Fruit fly (Drosophila melanogaster) whole organism, prepupa: Measurements from ENCODE around the gene Dci.

Experiments used
- Blimp-1 ChIP-seq: fragments of 200-800 bp; sonication (Bioruptor generic); optimal IDR thresholded peaks from 3 replicates; lab custom pipeline; 2017; ENCODE audit warnings: missing biosample characterization, missing genetic modification characterization, mild to moderate bottlenecking, moderate library complexity, missing genetic modification reagents
- CG10669 ChIP-seq: fragments of 200-800 bp; sonication (Bioruptor generic); optimal IDR thresholded peaks from 3 replicates; lab custom pipeline; 2018; ENCODE audit warnings: missing biosample characterization, mild to moderate bottlenecking, missing genetic modification characterization, moderate library complexity
- CG11762 ChIP-seq: fragments of 200-800 bp; sonication (Bioruptor generic); optimal IDR thresholded peaks from 3 replicates; lab custom pipeline; 2016; ENCODE audit warnings: missing biosample characterization, missing genetic modification characterization; ENCODE audit not compliant: insufficient read depth
- CG11902 ChIP-seq: fragments of 200-800 bp; sonication (Bioruptor generic); optimal IDR thresholded peaks from 3 replicates; lab custom pipeline; 2016; ENCODE audit warnings: missing biosample characterization, missing genetic modification characterization
- CG15336 ChIP-seq: fragments of 200-800 bp; sonication (Bioruptor generic); IDR thresholded peaks from 2 replicates; pipeline ENCODE4 v1.3.6; 2022; ENCODE audit warnings: missing biosample characterization, missing genetic modification characterization
- CG1621 ChIP-seq: fragments of 200-800 bp; sonication (Bioruptor generic); optimal IDR thresholded peaks from 3 replicates; lab custom pipeline; 2018; ENCODE audit warnings: missing biosample characterization, mild to moderate bottlenecking, missing genetic modification characterization
- CG16779 ChIP-seq: fragments of 200-800 bp; sonication (Bioruptor generic); optimal IDR thresholded peaks from 3 replicates; lab custom pipeline; 2017; ENCODE audit warnings: missing biosample characterization, mild to moderate bottlenecking, missing genetic modification characterization
- CG3032 ChIP-seq: fragments of 200-800 bp; optimal IDR thresholded peaks from 2 replicates; lab custom pipeline; 2019; ENCODE audit warnings: missing biosample characterization, mild to moderate bottlenecking, missing genetic modification characterization, moderate library complexity
- CG31627 ChIP-seq: fragments of 200-800 bp; sonication (Bioruptor generic); optimal IDR thresholded peaks from 3 replicates; lab custom pipeline; 2016; ENCODE audit warnings: missing biosample characterization, missing genetic modification characterization
- CG34406 ChIP-seq: fragments of 200-800 bp; sonication (Bioruptor generic); optimal IDR thresholded peaks from 3 replicates; lab custom pipeline; 2016; ENCODE audit warnings: missing biosample characterization, missing genetic modification characterization
- CG4318 ChIP-seq: fragments of 200-800 bp; sonication (Bioruptor generic); optimal IDR thresholded peaks from 3 replicates; lab custom pipeline; 2017; ENCODE audit warnings: missing biosample characterization, mild to moderate bottlenecking, missing genetic modification characterization
- CG6163 ChIP-seq: fragments of 200-800 bp; sonication (Bioruptor generic); IDR thresholded peaks from 3 replicates; pipeline ENCODE4 v1.3.6; 2022; ENCODE audit warnings: missing biosample characterization, missing genetic modification characterization
- CG6276 ChIP-seq: fragments of 200-800 bp; sonication (Bioruptor generic); optimal IDR thresholded peaks from 2 replicates; lab custom pipeline; 2017; ENCODE audit warnings: missing biosample characterization, mild to moderate bottlenecking, missing genetic modification characterization
- CG6792 ChIP-seq: fragments of 200-800 bp; sonication (Bioruptor generic); optimal IDR thresholded peaks from 3 replicates; lab custom pipeline; 2016; ENCODE audit warnings: missing biosample characterization, missing genetic modification characterization
- CG6808 ChIP-seq: fragments of 200-800 bp; sonication (Bioruptor generic); optimal IDR thresholded peaks from 3 replicates; lab custom pipeline; 2017; ENCODE audit warnings: missing biosample characterization, missing genetic modification characterization, mild to moderate bottlenecking, moderate library complexity, missing genetic modification reagents
- CG7368 ChIP-seq: fragments of 200-800 bp; sonication (Bioruptor generic); optimal IDR thresholded peaks from 3 replicates; lab custom pipeline; 2016; ENCODE audit warnings: missing biosample characterization, missing genetic modification characterization
- CG8632 ChIP-seq: fragments of 200-800 bp; sonication (Bioruptor generic); optimal IDR thresholded peaks from 3 replicates; lab custom pipeline; 2016; ENCODE audit warnings: missing biosample characterization, missing genetic modification characterization
- Eip75B ChIP-seq: fragments of 200-800 bp; sonication (Bioruptor generic); optimal IDR thresholded peaks from 3 replicates; lab custom pipeline; 2016; ENCODE audit warnings: missing biosample characterization, missing genetic modification characterization
- Eip78C ChIP-seq: fragments of 200-800 bp; sonication (Bioruptor generic); peaks from one replicate; lab custom pipeline; 2016; ENCODE audit warnings: missing biosample characterization, missing genetic modification characterization
- Eip93F ChIP-seq: fragments of 200-800 bp; sonication (Bioruptor generic); optimal IDR thresholded peaks from 2 replicates; lab custom pipeline; 2016; ENCODE audit warnings: missing biosample characterization, mild to moderate bottlenecking, missing genetic modification characterization
- Ets21C ChIP-seq: fragments of 200-800 bp; sonication (Bioruptor generic); optimal IDR thresholded peaks from 3 replicates; lab custom pipeline; 2016; ENCODE audit warnings: missing biosample characterization, missing genetic modification characterization
- Gug ChIP-seq: fragments of 200-800 bp; sonication (Bioruptor generic); IDR thresholded peaks from 2 replicates; pipeline ENCODE4 v1.3.6; 2022; ENCODE audit warnings: missing biosample characterization, missing genetic modification characterization
- Hr39 ChIP-seq: fragments of 200-800 bp; sonication (Bioruptor generic); optimal IDR thresholded peaks from 2 replicates; lab custom pipeline; 2016; ENCODE audit warnings: missing biosample characterization, missing genetic modification characterization
- Hr4 ChIP-seq: fragments of 200-800 bp; sonication (Bioruptor generic); optimal IDR thresholded peaks from 3 replicates; lab custom pipeline; 2016; ENCODE audit warnings: missing biosample characterization, missing genetic modification characterization
- Lpt ChIP-seq: fragments of 200-800 bp; sonication (Bioruptor generic); optimal IDR thresholded peaks from 3 replicates; lab custom pipeline; 2016; ENCODE audit warnings: missing biosample characterization, missing genetic modification characterization
- Met ChIP-seq: fragments of 200-800 bp; sonication (Bioruptor generic); optimal IDR thresholded peaks from 3 replicates; lab custom pipeline; 2016; ENCODE audit warnings: missing biosample characterization, missing genetic modification characterization
- OdsH ChIP-seq: fragments of 200-800 bp; sonication (Bioruptor generic); optimal IDR thresholded peaks from 3 replicates; lab custom pipeline; 2016; ENCODE audit warnings: missing biosample characterization, missing genetic modification characterization
- Smox ChIP-seq: fragments of 200-800 bp; sonication (Bioruptor generic); optimal IDR thresholded peaks from 3 replicates; lab custom pipeline; 2016; ENCODE audit warnings: missing biosample characterization, missing genetic modification characterization
- Sox102F ChIP-seq: fragments of 200-800 bp; sonication (Bioruptor generic); optimal IDR thresholded peaks from 2 replicates; lab custom pipeline; 2016; ENCODE audit warnings: missing biosample characterization, mild to moderate bottlenecking, missing genetic modification characterization
- Sox15 ChIP-seq: fragments of 200-800 bp; sonication (Bioruptor generic); optimal IDR thresholded peaks from 3 replicates; lab custom pipeline; 2016; ENCODE audit warnings: missing biosample characterization, missing genetic modification characterization
- achi ChIP-seq: fragments of 200-800 bp; sonication (Bioruptor generic); optimal IDR thresholded peaks from 3 replicates; lab custom pipeline; 2016; ENCODE audit warnings: missing biosample characterization, missing genetic modification characterization
- acj6 ChIP-seq: fragments of 200-800 bp; sonication (Bioruptor generic); optimal IDR thresholded peaks from 3 replicates; lab custom pipeline; 2016; ENCODE audit warnings: missing biosample characterization, missing genetic modification characterization
- cyc ChIP-seq: fragments of 200-800 bp; sonication (Bioruptor generic); optimal IDR thresholded peaks from 3 replicates; lab custom pipeline; 2016; ENCODE audit warnings: missing biosample characterization, missing genetic modification characterization
- dac ChIP-seq: fragments of 200-800 bp; sonication (Bioruptor generic); optimal IDR thresholded peaks from 2 replicates; lab custom pipeline; 2017; ENCODE audit warnings: missing biosample characterization, mild to moderate bottlenecking, missing genetic modification characterization
- dsx ChIP-seq: fragments of 200-800 bp; optimal IDR thresholded peaks from 3 replicates; lab custom pipeline; 2019; ENCODE audit warnings: missing biosample characterization, mild to moderate bottlenecking, missing genetic modification characterization, moderate library complexity; ENCODE audit not compliant: poor library complexity, severe bottlenecking
- eg ChIP-seq: fragments of 200-800 bp; sonication (Bioruptor generic); IDR thresholded peaks from 3 replicates; pipeline ENCODE4 v1.3.6; 2022; ENCODE audit warnings: missing biosample characterization, missing genetic modification characterization
- esn ChIP-seq: fragments of 200-800 bp; sonication (Bioruptor generic); optimal IDR thresholded peaks from 2 replicates; lab custom pipeline; 2016; ENCODE audit warnings: missing biosample characterization, mild to moderate bottlenecking, missing genetic modification characterization, moderate library complexity
- fd59A ChIP-seq: fragments of 200-800 bp; sonication (Bioruptor generic); optimal IDR thresholded peaks from 2 replicates; lab custom pipeline; 2017; ENCODE audit warnings: missing biosample characterization, mild to moderate bottlenecking, missing genetic modification characterization, missing genetic modification reagents
- fd85E ChIP-seq: fragments of 200-800 bp; sonication (Bioruptor generic); optimal IDR thresholded peaks from 3 replicates; lab custom pipeline; 2016; ENCODE audit warnings: missing biosample characterization, missing genetic modification characterization
- fkh ChIP-seq: fragments of 200-800 bp; sonication (Bioruptor generic); optimal IDR thresholded peaks from 3 replicates; lab custom pipeline; 2017; ENCODE audit warnings: missing biosample characterization, mild to moderate bottlenecking, missing genetic modification characterization, moderate library complexity
- lz ChIP-seq: fragments of 200-800 bp; sonication (Bioruptor generic); optimal IDR thresholded peaks from 3 replicates; lab custom pipeline; 2016; ENCODE audit warnings: missing biosample characterization, missing genetic modification characterization
- net ChIP-seq: fragments of 200-800 bp; sonication (Bioruptor generic); optimal IDR thresholded peaks from 3 replicates; lab custom pipeline; 2016; ENCODE audit warnings: missing biosample characterization, missing genetic modification characterization
- salr ChIP-seq, 2 experiments: fragments of 200-800 bp; sonication (Bioruptor generic); optimal IDR thresholded peaks; 3 replicates each; lab custom pipeline; 2016 to 2018; ENCODE audit warnings: missing biosample characterization in 2 of 2, missing genetic modification characterization in 2 of 2, mild to moderate bottlenecking in 1 of 2
- spab ChIP-seq: fragments of 200-800 bp; sonication (Bioruptor generic); optimal IDR thresholded peaks from 2 replicates; lab custom pipeline; 2017; ENCODE audit warnings: missing biosample characterization, mild to moderate bottlenecking, missing genetic modification characterization, missing genetic modification reagents
- ss ChIP-seq, 2 experiments: fragments of 200-800 bp; sonication (Bioruptor generic); optimal IDR thresholded peaks; 2 replicates in 1 of 2; 3 replicates in 1 of 2; lab custom pipeline; 2017 to 2018; ENCODE audit warnings: mild to moderate bottlenecking in 2 of 2, missing biosample characterization in 2 of 2, missing genetic modification characterization in 2 of 2, moderate library complexity in 1 of 2
- svp ChIP-seq: fragments of 200-800 bp; sonication (Bioruptor generic); peaks from one replicate; lab custom pipeline; 2016; ENCODE audit warnings: missing biosample characterization, missing genetic modification characterization
- vri ChIP-seq: fragments of 200-800 bp; sonication (Bioruptor generic); optimal IDR thresholded peaks from 3 replicates; lab custom pipeline; 2016; ENCODE audit warnings: missing biosample characterization, mild to moderate bottlenecking, missing genetic modification characterization

Gene Dci

dm6 chr3L:801860-802462 is 49.2 kb upstream of the Dci start (continued):
- TF ChIP-seq CG16779 (peak; percentile 13), Sox15 (GFP tag; lab: Kevin White, UChicago) (peak; percentile 61), Met (peak; percentile 86), CG6792 (GFP tag; lab: Kevin White, UChicago) (peak; percentile 67), net (GFP tag; lab: Kevin White, UChicago) (peak; percentile 59), dsx (GFP tag; lab: Kevin White, UChicago) (no peak), fd59A (GFP tag; lab: Kevin White, UChicago) (peak; percentile 54), CG3032 (peak; percentile 67), Hr4 (GFP tag; lab: Kevin White, UChicago) (peak; percentile 72), Lpt (GFP tag; lab: Kevin White, UChicago) (peak; percentile 24), Smox (GFP tag; lab: Kevin White, UChicago) (peak; percentile 84), CG34406 (GFP tag; lab: Kevin White, UChicago) (peak; percentile 75), CG6276 (peak; percentile 2), spab (GFP tag; lab: Kevin White, UChicago) (peak; percentile 57)

DNA sequence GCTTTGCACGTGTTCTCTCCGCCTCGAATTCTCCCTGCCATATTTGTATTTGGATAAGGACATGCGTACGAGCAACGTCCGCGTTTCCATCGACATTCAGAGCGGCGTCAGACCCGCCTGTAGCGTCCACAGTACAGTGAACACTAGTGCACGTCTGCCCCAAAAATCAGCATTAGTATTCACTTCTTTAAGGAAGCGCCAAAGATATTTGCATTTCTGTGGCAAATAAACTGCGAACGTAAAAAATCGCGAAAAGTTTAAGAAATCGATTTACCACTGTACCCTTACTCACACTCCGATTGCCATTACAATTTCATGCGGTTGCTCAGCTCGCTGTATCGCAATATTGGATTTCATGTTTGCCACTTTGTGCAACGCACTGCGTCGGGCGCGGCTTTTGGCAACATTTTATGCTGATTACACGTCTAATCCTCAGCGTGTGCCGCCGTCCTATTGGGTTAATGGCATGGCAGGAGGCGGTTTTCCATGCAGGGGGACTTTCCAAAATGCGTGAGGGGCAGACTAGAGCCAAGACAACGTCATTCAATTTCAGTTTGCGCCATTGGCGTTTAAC is 48.4 kb upstream of the Dci start:
- TF ChIP-seq CG6808, result peak; percentile 84
- peak; percentile 99 for TF ChIP-seq CG6163 (GFP tag; lab: Robert Waterston, UW)
- peak; percentile 98 for TF ChIP-seq Eip78C (GFP tag; lab: Kevin White, UChicago)
- peak; percentile 90 for TF ChIP-seq Blimp-1 (GFP tag; lab: Kevin White, UChicago)
- peak; percentile 97 for TF ChIP-seq CG7368 (GFP tag; lab: Kevin White, UChicago)
- peak; percentile 99 for TF ChIP-seq lz
- TF ChIP-seq dsx (GFP tag; lab: Kevin White, UChicago), result peak; percentile 92
- peak; percentile 95 for TF ChIP-seq net (GFP tag; lab: Kevin White, UChicago)
- TF ChIP-seq fd85E, result peak; percentile 90
- peak; percentile 99 for TF ChIP-seq svp (GFP tag; lab: Kevin White, UChicago)
- peak; percentile 94 for TF ChIP-seq CG10669 (GFP tag; lab: Kevin White, UChicago)
- TF ChIP-seq eg (GFP tag; lab: Robert Waterston, UW), result peak; percentile 97
- TF ChIP-seq OdsH (GFP tag; lab: Kevin White, UChicago), result peak; percentile 97
- TF ChIP-seq ss (GFP tag; optimal IDR thresholded peaks at IDR 0.05; lab: Kevin White, UChicago), result peak; percentile 91 to 92
- peak; percentile 99 for TF ChIP-seq CG31627 (GFP tag; lab: Kevin White, UChicago)
- peak; percentile 94 for TF ChIP-seq CG8632 (GFP tag; lab: Kevin White, UChicago)
- TF ChIP-seq Hr4 (GFP tag; lab: Kevin White, UChicago), result peak; percentile 95
- peak; percentile 34 for TF ChIP-seq fkh (GFP tag; lab: Kevin White, UChicago)
- peak; percentile 89 for TF ChIP-seq Gug
- TF ChIP-seq CG15336 (GFP tag; lab: Robert Waterston, UW), result peak; percentile 95
- TF ChIP-seq Ets21C (GFP tag; lab: Kevin White, UChicago), result peak; percentile 98
- peak; percentile 96 for TF ChIP-seq Sox15 (GFP tag; lab: Kevin White, UChicago)
- TF ChIP-seq salr (GFP tag; optimal IDR thresholded peaks at IDR 0.05; lab: Kevin White, UChicago), result peak; percentile 75 to 96
- peak; percentile 99 for TF ChIP-seq Sox102F
- TF ChIP-seq CG6276, result peak; percentile 84
- peak; percentile 99 for TF ChIP-seq cyc (GFP tag; lab: Kevin White, UChicago)
- peak; percentile 95 for TF ChIP-seq achi (GFP tag; lab: Kevin White, UChicago)
- peak; percentile 98 for TF ChIP-seq acj6
- TF ChIP-seq CG3032, result peak; percentile 93
- TF ChIP-seq Eip75B (GFP tag; lab: Kevin White, UChicago), result peak; percentile 96
- peak; percentile 86 for TF ChIP-seq CG4318 (GFP tag; lab: Kevin White, UChicago)
- peak; percentile 99 for TF ChIP-seq esn (GFP tag; lab: Kevin White, UChicago)
- TF ChIP-seq fd59A (GFP tag; lab: Kevin White, UChicago), result peak; percentile 95
- peak; percentile 97 for TF ChIP-seq CG1621 (tag; lab: Kevin White, UChicago)
- peak; percentile 96 for TF ChIP-seq Eip93F (GFP tag; lab: Kevin White, UChicago)
- peak; percentile 93 for TF ChIP-seq CG11762
- TF ChIP-seq vri (GFP tag; lab: Kevin White, UChicago), result peak; percentile 96
- TF ChIP-seq CG11902 (GFP tag; lab: Kevin White, UChicago), result peak; percentile 97
- peak; percentile 86 for TF ChIP-seq dac (GFP tag; lab: Kevin White, UChicago)
- peak; percentile 99 for TF ChIP-seq Hr39 (GFP tag; lab: Kevin White, UChicago)
